Worm (Caenorhabditis elegans): ENCODE results near the gene T20G5.9.

The T20G5.9 gene

ce11 chrIII:10253334-10253733, 43.7 kb downstream of the T20G5.9 start:
- no peak for TF ChIP-seq efl-1 (optimal IDR thresholded peaks at IDR 0.05)
- peak in 1 of 2 experiments; percentile 20 for TF ChIP-seq efl-1 (GFP tag; optimal IDR thresholded peaks at IDR 0.05 in 1 of 2)
- no peak for TF ChIP-seq mdl-1 (tag; optimal IDR thresholded peaks at IDR 0.05)
- no peak for TF ChIP-seq snpc-4 (tag; optimal IDR thresholded peaks at IDR 0.05)
- TF ChIP-seq unc-130 (tag; optimal IDR thresholded peaks at IDR 0.05), result no peak

- TF ChIP-seq ceh-90 (tag; optimal IDR thresholded peaks at IDR 0.05), result no peak
- TF ChIP-seq blmp-1 (tag; optimal IDR thresholded peaks at IDR 0.05), result peak; percentile 97
- no peak for TF ChIP-seq rnt-1 (tag; optimal IDR thresholded peaks at IDR 0.05)
- no peak for TF ChIP-seq nhr-85 (tag)
- TF ChIP-seq elt-3 (tag; optimal IDR thresholded peaks at IDR 0.05), result peak in 1 of 6 experiments; percentile 57
Observed at ce11 chrIII:10254583-10254982, 44.9 kb downstream of the T20G5.9 start, which contains the start of gene R01H10.4. R01H10.4 (plus strand) TSS chrIII:10254818.

DNA sequence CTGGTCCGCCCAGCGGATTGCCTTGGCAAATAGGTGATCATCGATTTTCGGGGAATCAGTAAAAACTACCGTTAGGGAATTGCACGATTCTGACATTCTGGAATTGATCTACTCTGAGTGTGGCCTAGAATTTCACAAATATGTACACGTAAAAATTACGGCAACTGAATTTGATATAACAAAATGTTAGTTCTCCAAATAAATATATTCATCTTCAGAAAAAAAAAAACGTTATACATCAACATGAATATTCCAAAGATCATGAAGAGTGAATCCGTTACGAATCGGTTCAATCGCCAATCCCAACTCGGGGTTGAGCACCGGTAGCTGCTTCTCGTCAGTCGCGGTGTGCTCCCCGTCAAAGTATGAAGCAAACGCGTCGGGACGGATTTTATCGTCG, 49.0 kb downstream of the T20G5.9 start, which contains the start of gene rip-1:
TSS of gene rip-1 (minus strand) at position 101 of the 400 bp plus-strand sequence.
- TF ChIP-seq fos-1 (tag; optimal IDR thresholded peaks at IDR 0.05) (no peak), hpl-2 (GFP tag; optimal IDR thresholded peaks at IDR 0.05) (no peak), aha-1 (tag; optimal IDR thresholded peaks at IDR 0.05) (no peak), fkh-4 (tag; optimal IDR thresholded peaks at IDR 0.05; ENCODE audit: borderline replicate concordance) (no peak), ceh-90 (tag; optimal IDR thresholded peaks at IDR 0.05) (no peak), zag-1 (tag; optimal IDR thresholded peaks at IDR 0.05) (no peak), unc-30 (tag; optimal IDR thresholded peaks at IDR 0.05) (no peak), pqm-1 (tag; optimal IDR thresholded peaks at IDR 0.05) (no peak), ceh-88 (GFP tag; IDR thresholded peaks at IDR 0.05) (no peak), egl-27 (tag; optimal IDR thresholded peaks at IDR 0.05) (no peak), dpl-1 (GFP tag; optimal IDR thresholded peaks at IDR 0.05) (no peak), lin-35 (GFP tag; optimal IDR thresholded peaks at IDR 0.05) (no peak), pax-3 (tag; optimal IDR thresholded peaks at IDR 0.05) (no peak), alr-1 (tag; optimal IDR thresholded peaks at IDR 0.05; ENCODE audit: borderline replicate concordance) (no peak), rnt-1 (tag; optimal IDR thresholded peaks at IDR 0.05) (no peak), ztf-11 (tag; optimal IDR thresholded peaks at IDR 0.05) (no peak), ceh-82 (tag; optimal IDR thresholded peaks at IDR 0.05) (no peak)

Measured in whole organism, L1 larva.